Worm (Caenorhabditis elegans): ENCODE data around the gene lsy-2.

The lsy-2 gene

DNA sequence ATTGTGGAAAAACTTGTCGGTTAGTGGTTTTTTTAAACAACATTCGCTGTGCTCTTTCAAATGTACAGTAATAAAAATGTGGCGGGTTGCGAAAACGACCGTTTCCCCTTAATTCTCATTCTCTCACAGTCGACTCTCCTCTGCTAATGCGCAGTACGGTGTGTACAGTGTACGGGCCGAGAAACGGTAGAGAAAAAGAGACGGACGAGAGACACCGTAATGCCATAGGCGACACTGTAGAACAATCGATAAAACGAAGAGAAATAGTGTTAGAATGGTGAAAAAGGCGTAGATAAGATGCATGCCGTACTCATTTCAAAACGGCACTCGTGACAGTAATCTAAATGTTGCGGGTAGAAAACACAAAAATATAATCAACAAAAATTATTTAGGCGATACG is 989 bp downstream of the lsy-2 start (continued):
- TF ChIP-seq nhr-25 (tag; optimal IDR thresholded peaks at IDR 0.05; ENCODE audit: borderline replicate concordance, insufficient read depth) (no peak), F37D6.2 (tag; optimal IDR thresholded peaks at IDR 0.05) (no peak), nhr-11 (tag; optimal IDR thresholded peaks at IDR 0.05) (no peak), zip-2 (tag; optimal IDR thresholded peaks at IDR 0.05) (no peak), zfp-3 (GFP tag; conservative IDR thresholded peaks at IDR 0.05) (no peak), ZK337.2 (GFP tag; IDR thresholded peaks at IDR 0.05) (no peak), Y105C5A.15 (GFP tag; IDR thresholded peaks at IDR 0.05) (no peak), F44E2.7 (GFP tag; IDR thresholded peaks at IDR 0.05) (no peak), nhr-6 (tag; optimal IDR thresholded peaks at IDR 0.05) (no peak), pha-4 (GFP tag; IDR thresholded peaks at IDR 0.05) (no peak), pha-4 (tag; optimal IDR thresholded peaks at IDR 0.05) (no peak), skn-1 (tag; optimal IDR thresholded peaks at IDR 0.05) (no peak), dmd-8 (GFP tag; IDR thresholded peaks at IDR 0.05) (no peak), D1046.2 (GFP tag; IDR thresholded peaks at IDR 0.05) (no peak), ceh-20 (GFP tag; IDR thresholded peaks at IDR 0.05) (no peak), ama-1 (optimal IDR thresholded peaks at IDR 0.05) (no peak), ces-1 (GFP tag; optimal IDR thresholded peaks at IDR 0.05) (no peak), aha-1 (tag) (peak; percentile 91), rbr-2 (tag; optimal IDR thresholded peaks at IDR 0.05) (no peak), mes-2 (tag; optimal IDR thresholded peaks at IDR 0.05; ENCODE audit: poor library complexity, severe bottlenecking) (peak; percentile 39), snpc-1.2 (GFP tag; IDR thresholded peaks at IDR 0.05) (no peak), unc-39 (tag; optimal IDR thresholded peaks at IDR 0.05) (no peak), dmd-6 (GFP tag; IDR thresholded peaks at IDR 0.05) (peak; percentile 60), ceh-44 (GFP tag; IDR thresholded peaks at IDR 0.05) (no peak), duxl-1 (tag; optimal IDR thresholded peaks at IDR 0.05; ENCODE audit: poor library complexity) (peak; percentile 29), lin-39 (tag; optimal IDR thresholded peaks at IDR 0.05) (no peak), mxl-3 (GFP tag; optimal IDR thresholded peaks at IDR 0.05) (peak; percentile 39), ztf-7 (tag; optimal IDR thresholded peaks at IDR 0.05) (no peak), ceh-28 (tag; optimal IDR thresholded peaks at IDR 0.05) (no peak), saeg-2 (GFP tag; IDR thresholded peaks at IDR 0.05) (no peak)

- TF ChIP-seq aly-2 (tag; optimal IDR thresholded peaks at IDR 0.05) (no peak), F26F4.8 (GFP tag; conservative IDR thresholded peaks at IDR 0.05) (no peak), aha-1 (tag) (peak; percentile 43), nhr-6 (tag; optimal IDR thresholded peaks at IDR 0.05) (no peak), F49E8.2 (tag; optimal IDR thresholded peaks at IDR 0.05; ENCODE audit: borderline replicate concordance) (no peak), lin-38 (GFP tag; IDR thresholded peaks at IDR 0.05) (no peak)
Measured at ce11 chrX:2093169-2093568, 3.7 kb downstream of the lsy-2 start, which contains the start of gene col-164. TSS of gene col-164 (plus strand) at chrX:2093469.

DNA sequence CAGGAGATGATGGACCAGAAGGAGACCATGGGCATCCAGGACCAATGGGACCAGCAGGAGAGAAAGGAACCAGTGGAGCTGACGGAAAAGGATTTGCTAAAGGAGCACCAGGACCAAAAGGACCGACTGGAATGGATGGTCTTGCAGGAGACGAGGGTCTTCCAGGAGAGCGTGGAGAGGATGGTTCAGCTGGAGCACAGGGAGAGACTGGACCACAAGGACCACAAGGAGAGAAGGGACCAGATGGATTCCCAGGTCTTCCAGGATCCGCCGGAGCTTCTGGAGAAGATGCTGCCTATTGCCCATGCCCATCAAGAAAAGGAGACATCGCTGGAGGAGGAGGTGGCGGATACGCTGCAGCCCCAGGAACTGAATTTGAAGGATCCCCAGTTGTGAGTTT is 4.6 kb downstream of the lsy-2 start:
- TF ChIP-seq unc-62 (GFP tag; optimal IDR thresholded peaks at IDR 0.05 in 1 of 2) (peak in 1 of 2 experiments; percentile 79), unc-62 (tag; optimal IDR thresholded peaks at IDR 0.05) (no peak), set-16 (GFP tag; IDR thresholded peaks at IDR 0.05) (peak; percentile 70), spr-1 (tag; optimal IDR thresholded peaks at IDR 0.05) (no peak)

- TF ChIP-seq hmg-1.1 (GFP tag; IDR thresholded peaks at IDR 0.05), result no peak
- TF ChIP-seq gei-8 (GFP tag; optimal IDR thresholded peaks at IDR 0.05), result no peak
- no peak for TF ChIP-seq dmd-6 (GFP tag; IDR thresholded peaks at IDR 0.05)
- no peak for TF ChIP-seq Y75B8A.6 (GFP tag; IDR thresholded peaks at IDR 0.05)
- TF ChIP-seq mxl-3 (GFP tag; optimal IDR thresholded peaks at IDR 0.05), result no peak
- no peak for TF ChIP-seq Y48G9A.11 (GFP tag; IDR thresholded peaks at IDR 0.05)
- no peak for TF ChIP-seq tra-1 (GFP tag; IDR thresholded peaks at IDR 0.05)
- TF ChIP-seq lir-3 (tag; optimal IDR thresholded peaks at IDR 0.05), result no peak
- TF ChIP-seq arid-1 (GFP tag; conservative IDR thresholded peaks at IDR 0.05), result no peak
- TF ChIP-seq snpc-1.2 (GFP tag; IDR thresholded peaks at IDR 0.05), result no peak
- TF ChIP-seq nhr-28 (tag; optimal IDR thresholded peaks at IDR 0.05), result no peak
- TF ChIP-seq vab-7 (GFP tag; IDR thresholded peaks at IDR 0.05), result no peak
- TF ChIP-seq ceh-82 (tag; optimal IDR thresholded peaks at IDR 0.05), result no peak
- no peak for TF ChIP-seq nhr-10 (tag; optimal IDR thresholded peaks at IDR 0.05)
- TF ChIP-seq mdt-29 (GFP tag; IDR thresholded peaks at IDR 0.05), result no peak
- no peak for TF ChIP-seq pqm-1 (tag; optimal IDR thresholded peaks at IDR 0.05)
Measured at ce11 chrX:2096804-2097203, 7.3 kb downstream of the lsy-2 start, which contains the start of gene T21D9.2. TSS of gene T21D9.2 (minus strand) at chrX:2096904.
